Worm (Caenorhabditis elegans): ENCODE results near the gene maph-9.

The maph-9 gene

ce11 chrIV:7156356-7156755 is at the start of gene maph-9:
maph-9 (plus strand) TSS chrIV:7156628.
- TF ChIP-seq ets-7 (tag; optimal IDR thresholded peaks at IDR 0.05) (no peak), B0310.2 (tag; optimal IDR thresholded peaks at IDR 0.05) (no peak), pes-1 (GFP tag; IDR thresholded peaks at IDR 0.05) (no peak), flt-1 (GFP tag; IDR thresholded peaks at IDR 0.05) (no peak)

ce11 chrIV:7107893-7108292 is 48.5 kb upstream of the maph-9 start, which contains the start of gene ZC477.2:
ZC477.2 (plus strand) TSS chrIV:7108193.
- TF ChIP-seq aly-1 (tag; optimal IDR thresholded peaks at IDR 0.05): no peak

ce11 chrIV:7111354-7111753 is 45.1 kb upstream of the maph-9 start, which contains the start of the genes ZC477.7 and ssq-3:
ZC477.7 (minus strand) TSS chrIV:7111454.
ssq-3 (plus strand) TSS chrIV:7111604.
- TF ChIP-seq tbx-37 (GFP tag; conservative IDR thresholded peaks at IDR 0.05): no peak
- TF ChIP-seq ceh-36 (tag; optimal IDR thresholded peaks at IDR 0.05): no peak
- no peak for TF ChIP-seq ets-7 (tag; optimal IDR thresholded peaks at IDR 0.05)
- TF ChIP-seq F13C5.2 (tag; optimal IDR thresholded peaks at IDR 0.05): no peak
- TF ChIP-seq tbx-11 (GFP tag; IDR thresholded peaks at IDR 0.05): no peak
- no peak for TF ChIP-seq hmg-4 (GFP tag; optimal IDR thresholded peaks at IDR 0.05)
- no peak for TF ChIP-seq hmbx-1 (tag; optimal IDR thresholded peaks at IDR 0.05)
- no peak for TF ChIP-seq aly-1 (tag; optimal IDR thresholded peaks at IDR 0.05)

ce11 chrIV:7114599-7114998 is 41.8 kb upstream of the maph-9 start, which contains the start of gene nas-8:
nas-8 (plus strand) TSS chrIV:7114899.
- TF ChIP-seq ceh-36 (tag; optimal IDR thresholded peaks at IDR 0.05) (no peak), pes-1 (GFP tag; IDR thresholded peaks at IDR 0.05) (no peak), flt-1 (GFP tag; IDR thresholded peaks at IDR 0.05) (no peak)

- no peak for TF ChIP-seq hnd-1 (tag; optimal IDR thresholded peaks at IDR 0.05)
- TF ChIP-seq B0310.2 (tag; optimal IDR thresholded peaks at IDR 0.05): no peak
- no peak for TF ChIP-seq flt-1 (GFP tag; IDR thresholded peaks at IDR 0.05)
- no peak for TF ChIP-seq aly-1 (tag; optimal IDR thresholded peaks at IDR 0.05)
- no peak for TF ChIP-seq hmg-4 (GFP tag; optimal IDR thresholded peaks at IDR 0.05)
- TF ChIP-seq sea-1 (GFP tag; conservative IDR thresholded peaks at IDR 0.05): no peak
Observed at ce11 chrIV:7121313-7122055, 34.9 kb upstream of the maph-9 start, which contains the start of the genes C34D4.10 and str-48. C34D4.10 (minus strand) TSS chrIV:7121413. str-48 (plus strand) TSS chrIV:7122005.

DNA sequence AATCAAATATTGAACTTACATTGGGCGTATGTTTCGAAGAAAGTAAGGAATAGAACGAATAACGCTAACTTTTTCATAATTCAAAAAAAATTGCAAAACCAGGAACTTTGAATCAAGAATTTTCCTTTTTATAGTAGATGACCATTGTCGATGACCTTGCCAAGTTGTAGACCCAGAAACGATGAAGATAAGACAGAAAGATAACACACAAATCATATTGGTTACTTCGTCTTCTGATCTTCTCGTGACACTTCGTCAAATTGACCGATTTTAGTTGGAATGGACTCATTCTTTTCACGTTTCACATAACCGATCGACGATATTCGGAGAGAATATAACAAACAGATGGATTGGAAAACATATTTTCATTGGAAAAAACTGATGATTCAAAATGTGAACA is 24.6 kb upstream of the maph-9 start, which contains the start of gene grsp-3:
Gene grsp-3 (minus strand): TSS at position 149 of the 400 bp plus-strand sequence.
- TF ChIP-seq tra-4 (tag; optimal IDR thresholded peaks at IDR 0.05) (no peak), ets-7 (tag; optimal IDR thresholded peaks at IDR 0.05) (no peak), ceh-36 (tag; optimal IDR thresholded peaks at IDR 0.05) (no peak)

ce11 chrIV:7133140-7133539 is 23.3 kb upstream of the maph-9 start, which contains the start of gene cyn-12:
cyn-12 (minus strand) TSS chrIV:7133217.
- TF ChIP-seq tbx-37 (GFP tag; conservative IDR thresholded peaks at IDR 0.05): 0 out of 2 replicates have a peak, but pooled peaks have one; percentile 14
- no peak for TF ChIP-seq ceh-36 (tag; optimal IDR thresholded peaks at IDR 0.05)

DNA sequence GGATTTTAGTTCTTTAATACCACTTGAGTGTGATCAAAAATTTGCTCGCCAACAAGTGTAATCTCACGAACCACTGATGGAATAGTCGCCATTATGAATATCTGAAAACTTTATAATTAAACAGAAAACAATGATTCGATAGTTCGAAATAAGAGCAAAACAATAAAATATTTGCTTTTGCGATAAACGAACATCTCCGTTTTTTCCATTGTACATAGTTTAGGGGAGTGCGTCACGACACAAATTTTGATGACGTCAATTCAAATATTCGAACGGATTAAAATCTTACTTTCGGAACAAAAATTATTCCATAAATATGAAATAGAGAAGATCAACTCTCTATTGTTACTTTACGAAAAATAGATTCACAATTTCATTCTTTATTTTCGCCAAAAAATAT is 22.4 kb upstream of the maph-9 start, which contains the start of gene mutd-1:
Gene mutd-1 (minus strand): TSS at position 101 of the 400 bp plus-strand sequence.
- TF ChIP-seq ets-7 (tag; optimal IDR thresholded peaks at IDR 0.05) (no peak), ceh-36 (tag; optimal IDR thresholded peaks at IDR 0.05) (no peak), F13C5.2 (tag; optimal IDR thresholded peaks at IDR 0.05) (no peak), hmg-4 (GFP tag; optimal IDR thresholded peaks at IDR 0.05) (no peak), scrt-1 (GFP tag; IDR thresholded peaks at IDR 0.05) (no peak), B0310.2 (tag; optimal IDR thresholded peaks at IDR 0.05) (no peak), hmbx-1 (tag; optimal IDR thresholded peaks at IDR 0.05) (no peak), ama-1 (optimal IDR thresholded peaks at IDR 0.05) (no peak), aly-1 (tag; optimal IDR thresholded peaks at IDR 0.05) (no peak), pes-1 (GFP tag; IDR thresholded peaks at IDR 0.05) (no peak), tbx-11 (GFP tag; IDR thresholded peaks at IDR 0.05) (no peak), hnd-1 (tag; optimal IDR thresholded peaks at IDR 0.05) (no peak)

ce11 chrIV:7139143-7139542 is 17.3 kb upstream of the maph-9 start:
- TF ChIP-seq tra-4 (tag; optimal IDR thresholded peaks at IDR 0.05): no peak
- TF ChIP-seq ceh-36 (tag; optimal IDR thresholded peaks at IDR 0.05): no peak
- no peak for TF ChIP-seq aly-1 (tag; optimal IDR thresholded peaks at IDR 0.05)
- no peak for TF ChIP-seq ets-7 (tag; optimal IDR thresholded peaks at IDR 0.05)
- TF ChIP-seq scrt-1 (GFP tag; IDR thresholded peaks at IDR 0.05): no peak

All from whole organism, early embryonic.